Fruit fly (Drosophila melanogaster) whole organism, embryonic: ENCODE results near the gene Gr64b.

Source experiments
- CG1233 ChIP-seq: fragments of 200-800 bp; sonication (Bioruptor generic); optimal IDR thresholded peaks from 4 replicates; lab custom pipeline; 2018; ENCODE audit warnings: missing biosample characterization, mild to moderate bottlenecking, missing genetic modification characterization
- CG14014 ChIP-seq: fragments of 200-800 bp; sonication (Bioruptor generic); IDR thresholded peaks from 2 replicates; pipeline ENCODE4 v1.3.6; 2022; ENCODE audit warnings: missing biosample characterization, missing genetic modification characterization
- CG17829 ChIP-seq: fragments of 200-800 bp; optimal IDR thresholded peaks from 2 replicates; lab custom pipeline; 2019; ENCODE audit warnings: missing biosample characterization, mild to moderate bottlenecking, missing genetic modification characterization, moderate library complexity
- CG1792 ChIP-seq: fragments of 200-800 bp; sonication (Bioruptor generic); optimal IDR thresholded peaks from 2 replicates; lab custom pipeline; 2016; ENCODE audit warnings: missing biosample characterization, missing genetic modification characterization
- CG2678 ChIP-seq: fragments of 200-800 bp; sonication (Bioruptor generic); optimal IDR thresholded peaks from 3 replicates; lab custom pipeline; 2019; ENCODE audit warnings: missing biosample characterization, mild to moderate bottlenecking, missing genetic modification characterization, moderate library complexity
- CG30431 ChIP-seq: fragments of 200-800 bp; sonication (Bioruptor generic); optimal IDR thresholded peaks from 2 replicates; lab custom pipeline; 2017; ENCODE audit warnings: missing biosample characterization, missing genetic modification characterization
- CG3163 ChIP-seq: fragments of 200-800 bp; sonication (Bioruptor generic); optimal IDR thresholded peaks from 3 replicates; lab custom pipeline; 2016; ENCODE audit warnings: missing biosample characterization, missing genetic modification characterization
- CG3281 ChIP-seq: fragments of 200-800 bp; sonication (Bioruptor generic); optimal IDR thresholded peaks from 3 replicates; lab custom pipeline; 2017; ENCODE audit warnings: missing biosample characterization, mild to moderate bottlenecking, missing genetic modification characterization
- CG3407 ChIP-seq: fragments of 200-800 bp; sonication (Bioruptor generic); optimal IDR thresholded peaks from 2 replicates; lab custom pipeline; 2018; ENCODE audit warnings: missing biosample characterization, mild to moderate bottlenecking, missing genetic modification characterization
- CG4282 ChIP-seq: fragments of 200-800 bp; sonication (Bioruptor generic); optimal IDR thresholded peaks from 2 replicates; lab custom pipeline; 2016; ENCODE audit warnings: missing biosample characterization, missing genetic modification characterization
- CG5245 ChIP-seq: fragments of 200-800 bp; sonication (Bioruptor generic); optimal IDR thresholded peaks from 3 replicates; lab custom pipeline; 2016; ENCODE audit warnings: missing biosample characterization, missing genetic modification characterization
- CG6689 ChIP-seq: fragments of 200-800 bp; sonication (Bioruptor generic); IDR thresholded peaks from 2 replicates; pipeline ENCODE4 v1.3.6; 2022; ENCODE audit warnings: missing biosample characterization, missing genetic modification characterization
- CG6813 ChIP-seq: fragments of 200-800 bp; sonication (Bioruptor generic); optimal IDR thresholded peaks from 2 replicates; lab custom pipeline; 2017; ENCODE audit warnings: missing biosample characterization, missing genetic modification characterization, mild to moderate bottlenecking, moderate library complexity, missing genetic modification reagents
- CG7357 ChIP-seq: fragments of 200-800 bp; sonication (Bioruptor generic); IDR thresholded peaks from 3 replicates; pipeline ENCODE4 v1.3.6; 2022; ENCODE audit warnings: missing biosample characterization, missing genetic modification characterization
- CG7963 ChIP-seq: fragments of 200-800 bp; sonication (Bioruptor generic); IDR thresholded peaks from 3 replicates; pipeline ENCODE4 v1.3.6; 2022; ENCODE audit warnings: missing biosample characterization, missing genetic modification characterization; ENCODE audit not compliant: partially characterized antibody
- Camta ChIP-seq: fragments of 200-800 bp; sonication (Bioruptor generic); optimal IDR thresholded peaks from 2 replicates; lab custom pipeline; 2016; ENCODE audit warnings: missing biosample characterization, missing genetic modification characterization
- Dad ChIP-seq: fragments of 200-800 bp; sonication (Bioruptor generic); optimal IDR thresholded peaks from 3 replicates; lab custom pipeline; 2016; ENCODE audit warnings: missing biosample characterization, missing genetic modification characterization
- Gug ChIP-seq: fragments of 200-800 bp; sonication (Bioruptor generic); IDR thresholded peaks from 4 replicates; pipeline ENCODE4 v1.3.6; 2022; ENCODE audit warnings: missing biosample characterization, missing genetic modification characterization
- HLH4C ChIP-seq: fragments of 200-800 bp; sonication (Bioruptor generic); IDR thresholded peaks from 3 replicates; pipeline ENCODE4 v1.3.6; 2022; ENCODE audit warnings: missing biosample characterization, missing genetic modification characterization; ENCODE audit not compliant: partially characterized antibody
- Mad ChIP-seq: fragments of 200-800 bp; sonication (Bioruptor generic); optimal IDR thresholded peaks from 2 replicates; lab custom pipeline; 2016; ENCODE audit warnings: missing biosample characterization, missing genetic modification characterization
- Mes4 ChIP-seq: fragments of 200-800 bp; sonication (Bioruptor generic); optimal IDR thresholded peaks from 2 replicates; lab custom pipeline; 2016; ENCODE audit warnings: missing biosample characterization, missing genetic modification characterization
- Poxn ChIP-seq: fragments of 200-800 bp; sonication (Bioruptor generic); IDR thresholded peaks from 2 replicates; pipeline ENCODE4 v1.3.6; 2022; ENCODE audit warnings: missing biosample characterization, missing genetic modification characterization
- Side ChIP-seq: fragments of 200-800 bp; sonication (Bioruptor generic); optimal IDR thresholded peaks from 2 replicates; lab custom pipeline; 2016; ENCODE audit warnings: missing biosample characterization, missing genetic modification characterization
- Usf ChIP-seq: fragments of 200-800 bp; sonication (Bioruptor generic); optimal IDR thresholded peaks from 2 replicates; lab custom pipeline; 2017; ENCODE audit warnings: missing genotype, missing biosample characterization, missing genetic modification characterization
- Xrp1 ChIP-seq: fragments of 200-800 bp; sonication (Bioruptor generic); IDR thresholded peaks from 2 replicates; pipeline ENCODE4 v1.3.6; 2022; ENCODE audit warnings: missing biosample characterization, missing genetic modification characterization
- ash1 ChIP-seq: fragments of 200-800 bp; sonication (Bioruptor generic); optimal IDR thresholded peaks from 2 replicates; lab custom pipeline; 2018; ENCODE audit warnings: missing biosample characterization, mild to moderate bottlenecking, missing genetic modification characterization
- bcd ChIP-seq: fragments of 200-800 bp; sonication (Bioruptor generic); optimal IDR thresholded peaks from 2 replicates; lab custom pipeline; 2017; ENCODE audit warnings: missing biosample characterization, mild to moderate bottlenecking, missing genetic modification characterization
- btn ChIP-seq: fragments of 200-800 bp; sonication (Bioruptor generic); optimal IDR thresholded peaks from 2 replicates; lab custom pipeline; 2016; ENCODE audit warnings: missing biosample characterization, missing genetic modification characterization
- cad ChIP-seq: fragments of >200 bp; optimal IDR thresholded peaks from 2 replicates; lab custom pipeline; 2017; ENCODE audit warnings: missing biosample characterization, missing genetic modification characterization
- dati ChIP-seq: fragments of 200-800 bp; sonication (Bioruptor generic); IDR thresholded peaks from 2 replicates; pipeline ENCODE4 v1.3.6; 2022; ENCODE audit warnings: missing biosample characterization, missing genetic modification characterization
- dpn ChIP-seq, 2 experiments: fragments of 200-800 bp; sonication (Bioruptor generic); optimal IDR thresholded peaks; 3 replicates each; lab custom pipeline; 2016; ENCODE audit warnings: missing biosample characterization in 2 of 2, missing genetic modification characterization in 2 of 2
- fd102C ChIP-seq: fragments of 200-800 bp; sonication (Bioruptor generic); optimal IDR thresholded peaks from 2 replicates; lab custom pipeline; 2018; ENCODE audit warnings: missing biosample characterization, mild to moderate bottlenecking, missing genetic modification characterization, moderate library complexity
- fru ChIP-seq: fragments of >200 bp; optimal IDR thresholded peaks from 2 replicates; lab custom pipeline; 2017
- grau ChIP-seq: fragments of 200-800 bp; optimal IDR thresholded peaks from 3 replicates; lab custom pipeline; 2019; ENCODE audit warnings: missing biosample characterization, mild to moderate bottlenecking, missing genetic modification characterization, moderate library complexity
- jigr1 ChIP-seq: fragments of 200-800 bp; sonication (Bioruptor generic); IDR thresholded peaks from 3 replicates; pipeline ENCODE4 v1.3.6; 2022; ENCODE audit warnings: missing biosample characterization, missing genetic modification characterization
- luna ChIP-seq: fragments of 200-800 bp; sonication (Bioruptor generic); optimal IDR thresholded peaks from 2 replicates; lab custom pipeline; 2016; ENCODE audit warnings: missing biosample characterization, missing genetic modification characterization
- mirr ChIP-seq: fragments of 200-800 bp; sonication (Bioruptor generic); optimal IDR thresholded peaks from 3 replicates; lab custom pipeline; 2018; ENCODE audit warnings: missing biosample characterization, mild to moderate bottlenecking, missing genetic modification characterization
- nom ChIP-seq: fragments of 200-800 bp; sonication (Bioruptor generic); optimal IDR thresholded peaks from 2 replicates; lab custom pipeline; 2017; ENCODE audit warnings: missing biosample characterization, missing genetic modification characterization, mild to moderate bottlenecking, moderate library complexity, missing genetic modification reagents
- peb ChIP-seq: fragments of 200-800 bp; sonication (Bioruptor generic); IDR thresholded peaks from 2 replicates; pipeline ENCODE4 v1.3.6; 2022; ENCODE audit warnings: missing biosample characterization, missing genetic modification characterization
- pnt ChIP-seq: fragments of 200-800 bp; sonication (Bioruptor generic); optimal IDR thresholded peaks from 3 replicates; lab custom pipeline; 2016; ENCODE audit warnings: missing biosample characterization, missing genetic modification characterization
- schlank ChIP-seq: fragments of 200-800 bp; sonication (Bioruptor generic); optimal IDR thresholded peaks from 2 replicates; lab custom pipeline; 2018; ENCODE audit warnings: missing biosample characterization, mild to moderate bottlenecking, missing genetic modification characterization
- sd ChIP-seq: fragments of 200-800 bp; sonication (Bioruptor generic); optimal IDR thresholded peaks from 3 replicates; lab custom pipeline; 2018; ENCODE audit warnings: missing biosample characterization, mild to moderate bottlenecking, missing genetic modification characterization, moderate library complexity
- seq ChIP-seq: fragments of 200-800 bp; sonication (Bioruptor generic); IDR thresholded peaks from 2 replicates; pipeline ENCODE4 v1.3.6; 2022; ENCODE audit warnings: missing biosample characterization, missing genetic modification characterization
- slbo ChIP-seq: fragments of 200-800 bp; sonication (Bioruptor generic); IDR thresholded peaks from 2 replicates; pipeline ENCODE4 v1.3.6; 2022; ENCODE audit warnings: missing biosample characterization, missing genetic modification characterization
- so ChIP-seq: fragments of 200-800 bp; sonication (Bioruptor generic); IDR thresholded peaks from 3 replicates; pipeline ENCODE4 v1.3.6; 2022; ENCODE audit warnings: missing biosample characterization, missing genetic modification characterization
- sob ChIP-seq: fragments of 200-800 bp; sonication (Bioruptor generic); IDR thresholded peaks from 2 replicates; pipeline ENCODE4 v1.3.6; 2022; ENCODE audit warnings: missing biosample characterization, missing genetic modification characterization
- tgo ChIP-seq: fragments of 200-800 bp; sonication (Bioruptor generic); IDR thresholded peaks from 3 replicates; pipeline ENCODE4 v1.3.6; 2022; ENCODE audit warnings: missing biosample characterization, missing genetic modification characterization
- tx ChIP-seq: fragments of 200-800 bp; sonication (Bioruptor generic); optimal IDR thresholded peaks from 2 replicates; lab custom pipeline; 2016; ENCODE audit warnings: missing biosample characterization, missing genetic modification characterization
- vfl ChIP-seq: fragments of 200-800 bp; sonication (Bioruptor generic); optimal IDR thresholded peaks from 2 replicates; lab custom pipeline; 2016; ENCODE audit warnings: missing biosample characterization, missing genetic modification characterization
- vnd ChIP-seq: fragments of 200-800 bp; sonication (Bioruptor generic); IDR thresholded peaks from 3 replicates; pipeline ENCODE4 v1.3.6; 2022; ENCODE audit warnings: missing biosample characterization, missing genetic modification characterization; ENCODE audit not compliant: partially characterized antibody
- wek ChIP-seq: fragments of 200-800 bp; sonication (Bioruptor generic); optimal IDR thresholded peaks from 3 replicates; lab custom pipeline; 2018; ENCODE audit warnings: missing biosample characterization, mild to moderate bottlenecking, missing genetic modification characterization, moderate library complexity

Gr64b gene

DNA sequence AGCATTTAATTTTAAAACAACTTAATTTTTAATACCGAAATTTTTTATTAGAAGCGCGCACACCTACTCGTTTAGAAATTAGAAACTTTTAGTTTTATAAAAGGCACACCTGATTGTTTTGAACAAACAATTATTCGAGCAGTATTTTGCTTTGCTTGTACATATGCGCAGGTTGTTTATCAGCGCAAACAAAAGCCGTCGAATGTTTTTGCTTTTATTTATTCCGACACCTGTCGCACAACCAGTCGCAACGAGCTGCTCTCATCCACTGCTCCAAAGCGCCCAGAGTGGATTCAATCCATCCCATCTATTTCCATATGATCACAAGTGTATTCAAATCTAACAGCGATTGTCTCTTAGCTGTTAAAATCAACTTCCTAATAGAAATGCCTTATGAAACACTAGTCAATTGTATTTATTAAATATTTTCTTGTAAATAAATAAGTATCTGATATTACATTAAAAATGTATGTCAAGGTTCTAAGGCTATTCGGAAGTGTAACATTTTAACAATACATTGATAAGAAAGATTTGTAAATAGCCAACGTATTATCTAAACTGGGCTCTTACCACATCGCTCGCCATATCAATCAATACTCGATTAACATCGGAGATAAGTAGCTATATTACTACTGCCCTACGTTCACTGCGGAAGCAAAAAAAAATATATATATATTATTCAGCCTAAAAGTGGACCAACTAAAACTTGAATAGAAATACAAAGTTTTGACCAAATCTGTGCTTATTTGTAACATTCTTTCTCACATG lies 2.5 kb upstream of the Gr64b start, which contains the start of gene CG11594 (continued):
- TF ChIP-seq cad (GFP tag; lab: Kevin White, UChicago): no peak
- TF ChIP-seq CG2678 (tag; lab: Kevin White, UChicago): no peak
- TF ChIP-seq Camta (GFP tag; lab: Kevin White, UChicago): no peak
- no peak for TF ChIP-seq CG1233 (GFP tag; lab: Kevin White, UChicago)
- TF ChIP-seq vfl: no peak
- no peak for TF ChIP-seq CG17829 (tag; lab: Kevin White, UChicago)
- no peak for TF ChIP-seq tx (GFP tag; lab: Kevin White, UChicago)
- TF ChIP-seq slbo: no peak
- TF ChIP-seq CG1792 (GFP tag; lab: Kevin White, UChicago): no peak
- peak; percentile 50; the same call in 1 of the 2 replicates for TF ChIP-seq sob (GFP tag; lab: Robert Waterston, UW)
- TF ChIP-seq fru (lab: Kevin White, UChicago): no peak
- peak; percentile 48 for TF ChIP-seq CG6813 (GFP tag; lab: Kevin White, UChicago)
- no peak for TF ChIP-seq dati
- TF ChIP-seq Gug: no peak
- no peak for TF ChIP-seq Mad (GFP tag; lab: Kevin White, UChicago)
- TF ChIP-seq Mes4 (GFP tag; lab: Kevin White, UChicago): no peak
- TF ChIP-seq mirr: peak; percentile 22
- TF ChIP-seq seq: no peak
- TF ChIP-seq CG6689 (GFP tag; lab: Robert Waterston, UW): no peak
- TF ChIP-seq HLH4C (GFP tag; lab: Robert Waterston, UW): no peak
- TF ChIP-seq bcd (GFP tag; lab: Kevin White, UChicago): peak; percentile 21
- peak; percentile 67; the same call in 1 of the 2 replicates for TF ChIP-seq CG14014 (GFP tag; lab: Robert Waterston, UW)
- TF ChIP-seq CG5245 (GFP tag; lab: Kevin White, UChicago): no peak
- TF ChIP-seq CG3407 (GFP tag; lab: Kevin White, UChicago): no peak
- no peak for TF ChIP-seq CG30431
- no peak for TF ChIP-seq fd102C (GFP tag; lab: Kevin White, UChicago)
- TF ChIP-seq CG3281 (GFP tag; lab: Kevin White, UChicago): peak; percentile 60
- TF ChIP-seq vnd (GFP tag; lab: Robert Waterston, UW): no peak
- TF ChIP-seq luna (GFP tag; lab: Kevin White, UChicago): no peak
- no peak for TF ChIP-seq wek (GFP tag; lab: Kevin White, UChicago)
- peak; percentile 44 for TF ChIP-seq schlank (tag; lab: Kevin White, UChicago)
- no peak for TF ChIP-seq btn
- no peak for TF ChIP-seq nom (GFP tag; lab: Kevin White, UChicago)
- no peak for TF ChIP-seq peb (GFP tag; lab: Robert Waterston, UW)
- no peak for TF ChIP-seq Dad
- TF ChIP-seq Poxn (GFP tag; lab: Robert Waterston, UW): no peak
- peak; percentile 3 for TF ChIP-seq CG3163
- no peak for TF ChIP-seq Xrp1 (GFP tag; lab: Robert Waterston, UW)
- no peak for TF ChIP-seq CG7357
- no peak for TF ChIP-seq pnt (GFP tag; lab: Kevin White, UChicago)
- no peak for TF ChIP-seq grau (tag; lab: Kevin White, UChicago)
- TF ChIP-seq Side (GFP tag; lab: Kevin White, UChicago): no peak
- TF ChIP-seq ash1 (GFP tag; lab: Kevin White, UChicago): no peak
- TF ChIP-seq tgo (GFP tag; lab: Robert Waterston, UW): no peak; the same call in 2 of the 3 replicates
- TF ChIP-seq Usf (GFP tag; lab: Kevin White, UChicago): no peak
- no peak for TF ChIP-seq so (GFP tag; lab: Robert Waterston, UW)
- TF ChIP-seq jigr1 (GFP tag; lab: Robert Waterston, UW): no peak
- TF ChIP-seq sd: no peak
- no peak for TF ChIP-seq CG4282
- TF ChIP-seq dpn (GFP tag; optimal IDR thresholded peaks at IDR 0.05; lab: Kevin White, UChicago): peak in 1 of 2 experiments; percentile 51
- no peak for TF ChIP-seq CG7963 (GFP tag; lab: Robert Waterston, UW)
